Worm (Caenorhabditis elegans) whole organism, L2 larva: ENCODE measurements around the gene mfn-1.

Experiments
- C34F6.9 ChIP-seq: fragments of 150-350 bp; optimal IDR thresholded peaks from 2 replicates; lab custom pipeline; 2014; ENCODE audit warnings: missing biosample characterization, missing genetic modification characterization
- F13H6.1 ChIP-seq: sonication (generic microtip); optimal IDR thresholded peaks from 2 replicates; lab custom pipeline; 2016; ENCODE audit warnings: missing genetic modification characterization, missing compliant biosample characterization
- R02D3.7 ChIP-seq: fragments of 150-350 bp; optimal IDR thresholded peaks from 2 replicates; lab custom pipeline; 2014; ENCODE audit warnings: missing biosample characterization, missing genetic modification characterization
- Y55F3AM.14 ChIP-seq: fragments of 200-800 bp; sonication (Bioruptor generic); optimal IDR thresholded peaks from 2 replicates; lab custom pipeline; 2018; ENCODE audit warnings: mild to moderate bottlenecking, missing genetic modification characterization, missing compliant biosample characterization
- alr-1 ChIP-seq: fragments of 150-350 bp; optimal IDR thresholded peaks from 2 replicates; lab custom pipeline; 2014; ENCODE audit warnings: missing biosample characterization, missing genetic modification characterization
- aly-2 ChIP-seq: fragments of 150-350 bp; optimal IDR thresholded peaks from 2 replicates; lab custom pipeline; 2014; ENCODE audit warnings: missing biosample characterization, missing genetic modification characterization
- blmp-1 ChIP-seq: sonication (generic microtip); optimal IDR thresholded peaks from 2 replicates; lab custom pipeline; 2017; ENCODE audit warnings: missing genetic modification characterization, mild to moderate bottlenecking, missing compliant biosample characterization, antibody characterized with exemption, moderate library complexity; ENCODE audit not compliant: insufficient read depth
- crh-2 ChIP-seq: sonication (generic microtip); optimal IDR thresholded peaks from 2 replicates; lab custom pipeline; 2017; ENCODE audit warnings: missing biosample characterization, missing genetic modification characterization
- dmd-4 ChIP-seq: sonication (generic microtip); optimal IDR thresholded peaks from 2 replicates; lab custom pipeline; 2017; ENCODE audit warnings: missing biosample characterization, missing genetic modification characterization
- egl-27 ChIP-seq: sonication (generic microtip); optimal IDR thresholded peaks from 3 replicates; lab custom pipeline; 2017; ENCODE audit warnings: missing biosample characterization, missing genetic modification reagents, missing genetic modification characterization
- elt-1 ChIP-seq: fragments of 150-350 bp; optimal IDR thresholded peaks from 2 replicates; lab custom pipeline; 2014; ENCODE audit warnings: missing biosample characterization, missing genetic modification characterization
- elt-3 ChIP-seq: sonication (generic microtip); optimal IDR thresholded peaks from 2 replicates; lab custom pipeline; 2017; ENCODE audit warnings: missing biosample characterization, missing genetic modification characterization
- fos-1 ChIP-seq: fragments of 150-350 bp; optimal IDR thresholded peaks from 2 replicates; lab custom pipeline; 2014; ENCODE audit warnings: missing biosample characterization, missing genetic modification characterization
- gmeb-1 ChIP-seq: fragments of 150-350 bp; optimal IDR thresholded peaks from 2 replicates; lab custom pipeline; 2014; ENCODE audit warnings: missing biosample characterization, missing genetic modification characterization
- lin-11 ChIP-seq: fragments of 150-350 bp; sonication (generic microtip); optimal IDR thresholded peaks from 2 replicates; lab custom pipeline; 2014; ENCODE audit warnings: missing biosample characterization, missing genetic modification characterization, inconsistent platforms, mixed read lengths
- lin-13 ChIP-seq: fragments of 150-350 bp; optimal IDR thresholded peaks from 2 replicates; lab custom pipeline; 2014; ENCODE audit warnings: missing biosample characterization, missing genetic modification reagents, missing genetic modification characterization
- lsy-2 ChIP-seq, 2 experiments: fragments of 150-350 bp in 1 of 2; sonication (generic microtip) in 1 of 2; optimal IDR thresholded peaks; 2 replicates each; lab custom pipeline; 2014 to 2017; ENCODE audit warnings: missing biosample characterization in 2 of 2, missing genetic modification characterization in 2 of 2
- mab-5 ChIP-seq: fragments of 150-350 bp; optimal IDR thresholded peaks from 2 replicates; lab custom pipeline; 2014; ENCODE audit warnings: missing biosample characterization, missing genetic modification characterization
- mdl-1 ChIP-seq, 2 experiments: fragments of 150-350 bp in 1 of 2; sonication (generic microtip) in 1 of 2; optimal IDR thresholded peaks; 2 replicates each; lab custom pipeline; 2017; ENCODE audit warnings: missing biosample characterization in 2 of 2, missing genetic modification characterization in 2 of 2
- nhr-11 ChIP-seq: fragments of 150-350 bp; optimal IDR thresholded peaks from 2 replicates; lab custom pipeline; 2014; ENCODE audit warnings: missing biosample characterization, missing genetic modification characterization
- nhr-12 ChIP-seq: fragments of 150-350 bp; optimal IDR thresholded peaks from 2 replicates; lab custom pipeline; 2014; ENCODE audit warnings: missing biosample characterization, missing genetic modification characterization
- nhr-129 ChIP-seq: fragments of 150-350 bp; optimal IDR thresholded peaks from 2 replicates; lab custom pipeline; 2014; ENCODE audit warnings: missing biosample characterization, missing genetic modification characterization
- nhr-21 ChIP-seq: fragments of 150-350 bp; optimal IDR thresholded peaks from 2 replicates; lab custom pipeline; 2014; ENCODE audit warnings: missing biosample characterization, missing genetic modification characterization
- nhr-23 ChIP-seq: fragments of 150-350 bp; optimal IDR thresholded peaks from 2 replicates; lab custom pipeline; 2014; ENCODE audit warnings: missing biosample characterization, missing genetic modification reagents, missing genetic modification characterization
- nhr-237 ChIP-seq: fragments of 150-350 bp; optimal IDR thresholded peaks from 2 replicates; lab custom pipeline; 2014; ENCODE audit warnings: missing biosample characterization, missing genetic modification characterization
- nhr-25 ChIP-seq: fragments of 150-350 bp; sonication (generic microtip); optimal IDR thresholded peaks from 3 replicates; lab custom pipeline; 2014; ENCODE audit warnings: missing biosample characterization, missing genetic modification characterization
- nhr-6 ChIP-seq: fragments of 150-350 bp; optimal IDR thresholded peaks from 2 replicates; lab custom pipeline; 2014; ENCODE audit warnings: missing biosample characterization, missing genetic modification characterization
- nhr-77 ChIP-seq: fragments of 150-350 bp; optimal IDR thresholded peaks from 2 replicates; lab custom pipeline; 2014; ENCODE audit warnings: missing biosample characterization, missing genetic modification characterization
- peb-1 ChIP-seq: fragments of 150-350 bp; optimal IDR thresholded peaks from 2 replicates; lab custom pipeline; 2014; ENCODE audit warnings: missing biosample characterization, missing genetic modification characterization
- sem-4 ChIP-seq: fragments of 150-350 bp; optimal IDR thresholded peaks from 2 replicates; lab custom pipeline; 2014; ENCODE audit warnings: missing biosample characterization, missing genetic modification reagents, missing genetic modification characterization
- skn-1 ChIP-seq: sonication (generic microtip); optimal IDR thresholded peaks from 2 replicates; lab custom pipeline; 2017; ENCODE audit warnings: missing biosample characterization, missing genetic modification characterization
- sma-3 ChIP-seq: sonication (generic microtip); optimal IDR thresholded peaks from 2 replicates; lab custom pipeline; 2016; ENCODE audit warnings: missing genetic modification reagents, missing genetic modification characterization, missing compliant biosample characterization
- sma-9 ChIP-seq, 2 experiments: fragments of 150-350 bp in 1 of 2; sonication (generic microtip) in 1 of 2; optimal IDR thresholded peaks; 2 replicates each; lab custom pipeline; 2014 to 2016; ENCODE audit warnings: missing genetic modification characterization in 2 of 2, mild to moderate bottlenecking in 1 of 2, missing biosample characterization in 1 of 2, missing compliant biosample characterization in 1 of 2, missing genetic modification reagents in 1 of 2, moderate library complexity in 1 of 2
- snpc-4 ChIP-seq: fragments of 150-350 bp; optimal IDR thresholded peaks from 2 replicates; lab custom pipeline; 2014; ENCODE audit warnings: missing biosample characterization, missing genetic modification characterization
- unc-39 ChIP-seq: fragments of 150-350 bp; optimal IDR thresholded peaks from 2 replicates; lab custom pipeline; 2014; ENCODE audit warnings: missing biosample characterization, missing genetic modification characterization
- unc-55 ChIP-seq: fragments of 150-350 bp; sonication (generic microtip); optimal IDR thresholded peaks from 3 replicates; lab custom pipeline; 2014; ENCODE audit warnings: missing biosample characterization, missing genetic modification reagents, missing genetic modification characterization
- zag-1 ChIP-seq: fragments of 150-350 bp; optimal IDR thresholded peaks from 2 replicates; lab custom pipeline; 2014; ENCODE audit warnings: missing biosample characterization, missing genetic modification characterization
- ztf-4 ChIP-seq: fragments of 150-350 bp; optimal IDR thresholded peaks from 2 replicates; lab custom pipeline; 2014; ENCODE audit warnings: missing biosample characterization, missing genetic modification characterization

The mfn-1 gene

ce11 chrII:11464427-11464944 is 7.3 kb downstream of the mfn-1 start, which contains the start of the genes aars-1 and rga-1 (continued):
- TF ChIP-seq lsy-2 (tag; optimal IDR thresholded peaks at IDR 0.05; lab: Kevin White, UChicago) (peak in 1 of 2 experiments; percentile 70), elt-1 (no peak), gmeb-1 (tag; lab: Kevin White, UChicago) (no peak), unc-39 (tag; lab: Kevin White, UChicago) (no peak), ztf-4 (no peak), alr-1 (tag; lab: Kevin White, UChicago) (no peak), nhr-237 (no peak), lin-13 (GFP tag; lab: Kevin White, UChicago) (peak; percentile 20), nhr-21 (peak; percentile 48), skn-1 (tag; lab: Kevin White, UChicago) (no peak), mab-5 (tag; lab: Kevin White, UChicago) (no peak), lin-11 (tag; lab: Kevin White, UChicago) (no peak), snpc-4 (tag; lab: Kevin White, UChicago) (no peak), nhr-129 (tag; lab: Kevin White, UChicago) (peak; percentile 70), nhr-6 (tag; lab: Kevin White, UChicago) (no peak), aly-2 (tag; lab: Kevin White, UChicago) (no peak), nhr-11 (tag; lab: Kevin White, UChicago) (no peak), unc-55 (GFP tag; lab: Kevin White, UChicago) (peak; percentile 50), crh-2 (tag; lab: Kevin White, UChicago) (peak; percentile 39), C34F6.9 (tag; lab: Kevin White, UChicago) (peak; percentile 77)

ce11 chrII:11463899-11464298 is 7.9 kb downstream of the mfn-1 start:
- TF ChIP-seq sma-9 (GFP tag; optimal IDR thresholded peaks at IDR 0.05; lab: Kevin White, UChicago) = peak; percentile 15
- no peak for TF ChIP-seq sma-9 (tag; optimal IDR thresholded peaks at IDR 0.05; lab: Kevin White, UChicago)
- peak; percentile 14 for TF ChIP-seq R02D3.7 (tag; lab: Kevin White, UChicago)
- no peak for TF ChIP-seq nhr-129 (tag; lab: Kevin White, UChicago)
- TF ChIP-seq unc-55 (GFP tag; lab: Kevin White, UChicago) = peak; percentile 32

- TF ChIP-seq elt-3 (no peak), fos-1 (tag; lab: Kevin White, UChicago) (peak; percentile 52), skn-1 (tag; lab: Kevin White, UChicago) (peak; percentile 12), nhr-12 (tag; lab: Kevin White, UChicago) (no peak)
Observed at ce11 chrII:11459883-11460282, 11.9 kb downstream of the mfn-1 start.

ce11 chrII:11455715-11456114 is 16.1 kb downstream of the mfn-1 start:
- TF ChIP-seq F13H6.1 (tag; lab: Kevin White, UChicago) (no peak), C34F6.9 (tag; lab: Kevin White, UChicago) (no peak), skn-1 (tag; lab: Kevin White, UChicago) (no peak), blmp-1 (tag; lab: Kevin White, UChicago) (no peak), unc-55 (GFP tag; lab: Kevin White, UChicago) (no peak), sem-4 (tag; lab: Kevin White, UChicago) (no peak), nhr-23 (no peak), ztf-4 (no peak)

ce11 chrII:11455140-11455539 is 16.7 kb downstream of the mfn-1 start:
- TF ChIP-seq unc-55 (GFP tag; lab: Kevin White, UChicago) = no peak
- TF ChIP-seq elt-1 = no peak
- TF ChIP-seq mab-5 (tag; lab: Kevin White, UChicago) = no peak
- TF ChIP-seq nhr-23 = no peak
- TF ChIP-seq nhr-237 = no peak
- no peak for TF ChIP-seq peb-1
- TF ChIP-seq mdl-1 (tag; optimal IDR thresholded peaks at IDR 0.05; lab: Kevin White, UChicago) = no peak
- no peak for TF ChIP-seq ztf-4
- no peak for TF ChIP-seq zag-1 (tag; lab: Kevin White, UChicago)
- no peak for TF ChIP-seq nhr-25 (tag; lab: Kevin White, UChicago)
- no peak for TF ChIP-seq Y55F3AM.14 (GFP tag; lab: Kevin White, UChicago)
- TF ChIP-seq nhr-129 (tag; lab: Kevin White, UChicago) = no peak
- no peak for TF ChIP-seq dmd-4 (tag; lab: Kevin White, UChicago)
- no peak for TF ChIP-seq alr-1 (tag; lab: Kevin White, UChicago)
- no peak for TF ChIP-seq nhr-77 (tag; lab: Kevin White, UChicago)
- no peak for TF ChIP-seq sma-3
- no peak for TF ChIP-seq lin-13 (GFP tag; lab: Kevin White, UChicago)
- TF ChIP-seq egl-27 = no peak
- TF ChIP-seq sem-4 (tag; lab: Kevin White, UChicago) = no peak
- TF ChIP-seq crh-2 (tag; lab: Kevin White, UChicago) = no peak
